Fruit fly (Drosophila melanogaster): ENCODE results near the gene Hmu.

Hmu gene

DNA sequence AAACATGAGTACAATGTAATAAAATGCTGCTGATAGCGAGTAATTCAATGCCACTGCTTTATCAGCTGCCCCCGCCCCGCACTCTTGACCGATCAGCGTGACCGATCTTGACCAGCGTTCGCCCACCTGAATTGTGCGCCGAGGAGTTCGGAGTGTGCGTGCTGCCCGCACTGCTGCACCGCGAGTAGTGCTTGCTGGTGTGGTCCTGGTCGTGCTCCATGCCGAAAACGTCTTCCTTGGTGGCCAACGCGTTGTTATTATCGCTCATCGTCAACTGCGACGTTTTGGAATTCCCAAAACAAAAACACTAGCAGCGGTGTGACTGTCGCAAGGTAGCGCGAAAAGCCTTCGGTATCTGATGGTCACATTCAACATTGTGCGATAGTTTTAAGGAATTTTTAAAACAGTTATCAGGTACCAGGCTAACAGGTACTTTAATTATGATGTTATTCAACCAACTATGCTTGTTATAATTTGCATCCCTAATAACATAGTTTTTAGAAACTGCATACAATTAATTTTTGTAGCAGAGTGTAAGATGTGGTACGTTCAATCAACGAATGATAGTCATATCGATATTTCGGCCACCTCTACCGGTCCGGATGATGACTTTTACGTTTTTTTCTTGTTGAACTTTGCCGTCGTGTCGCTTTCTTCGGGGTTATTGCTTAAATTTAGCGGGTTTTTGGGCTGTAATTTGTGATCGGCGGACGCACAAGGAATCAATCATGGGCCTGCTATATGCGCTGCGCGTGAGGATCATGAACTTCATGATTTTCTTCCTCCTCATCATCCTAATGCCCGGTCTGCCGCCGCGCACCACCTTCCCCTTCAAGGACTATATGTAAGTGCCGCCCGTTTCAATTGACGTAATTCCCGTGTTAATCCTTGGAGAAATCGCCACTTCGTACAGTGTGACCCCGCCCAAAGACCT lies at the start of gene Hmu, which contains the start of gene bigmax:
Hmu (plus strand) TSS at position 568 of the 934 bp plus-strand sequence.
bigmax (minus strand) TSS at position 325 of the 934 bp plus-strand sequence.
- peak; percentile 41; the same call in 1 of the 2 replicates for TF ChIP-seq CG11294 (GFP tag; IDR thresholded peaks at IDR 0.05)
- TF ChIP-seq lz (GFP tag; optimal IDR thresholded peaks at IDR 0.05): peak; percentile 89
- TF ChIP-seq topi (GFP tag; optimal IDR thresholded peaks at IDR 0.05): peak; percentile 77
- TF ChIP-seq spab (GFP tag; optimal IDR thresholded peaks at IDR 0.05): no peak
- TF ChIP-seq net (GFP tag; optimal IDR thresholded peaks at IDR 0.05): peak; percentile 30
- peak; percentile 52 for TF ChIP-seq CG10669 (GFP tag; optimal IDR thresholded peaks at IDR 0.05)
- no peak for TF ChIP-seq fd85E (GFP tag; optimal IDR thresholded peaks at IDR 0.05)
- TF ChIP-seq CG11762 (GFP tag; optimal IDR thresholded peaks at IDR 0.05; ENCODE audit: insufficient read depth): peak; percentile 61
- peak; percentile 80 for TF ChIP-seq CG3919 (GFP tag; optimal IDR thresholded peaks at IDR 0.05)
- peak; percentile 49 for TF ChIP-seq dac (GFP tag; optimal IDR thresholded peaks at IDR 0.05)
- TF ChIP-seq Met (GFP tag; optimal IDR thresholded peaks at IDR 0.05): peak; percentile 72
- peak; percentile 19 for TF ChIP-seq fd59A (GFP tag; optimal IDR thresholded peaks at IDR 0.05)
- peak; percentile 90 for TF ChIP-seq CG1621 (tag; optimal IDR thresholded peaks at IDR 0.05)
- TF ChIP-seq Gug (GFP tag; IDR thresholded peaks at IDR 0.05): peak; percentile 72
- peak; percentile 65 for TF ChIP-seq Lpt (GFP tag; optimal IDR thresholded peaks at IDR 0.05)
- no peak for TF ChIP-seq Eip93F (GFP tag; optimal IDR thresholded peaks at IDR 0.05)
- TF ChIP-seq CG10631 (GFP tag; optimal IDR thresholded peaks at IDR 0.05): peak; percentile 84
- TF ChIP-seq CG7368 (GFP tag; optimal IDR thresholded peaks at IDR 0.05): peak; percentile 69
- TF ChIP-seq salr (GFP tag; optimal IDR thresholded peaks at IDR 0.05): peak in 1 of 2 experiments; percentile 25
- peak; percentile 62 for TF ChIP-seq CG8319 (GFP tag; optimal IDR thresholded peaks at IDR 0.05)
- TF ChIP-seq Sox15 (GFP tag; optimal IDR thresholded peaks at IDR 0.05): peak; percentile 80
- TF ChIP-seq Hr39 (GFP tag; optimal IDR thresholded peaks at IDR 0.05): peak; percentile 87
- peak; percentile 85 for TF ChIP-seq eg (GFP tag; IDR thresholded peaks at IDR 0.05)
- no peak for TF ChIP-seq CG6808 (GFP tag; optimal IDR thresholded peaks at IDR 0.05)
- TF ChIP-seq CG34406 (GFP tag; optimal IDR thresholded peaks at IDR 0.05): peak; percentile 71
- TF ChIP-seq CG6792 (GFP tag; optimal IDR thresholded peaks at IDR 0.05): peak; percentile 55
- TF ChIP-seq CG6163 (GFP tag; IDR thresholded peaks at IDR 0.05): peak; percentile 73
- peak in 1 of 2 experiments; percentile 69 for TF ChIP-seq ss (GFP tag; optimal IDR thresholded peaks at IDR 0.05)
- TF ChIP-seq Ets21C (GFP tag; optimal IDR thresholded peaks at IDR 0.05): peak; percentile 80
- no peak for TF ChIP-seq CG6276 (GFP tag; optimal IDR thresholded peaks at IDR 0.05)
- no peak for TF ChIP-seq CG9139 (GFP tag; optimal IDR thresholded peaks at IDR 0.05)
- peak; percentile 76 for TF ChIP-seq pdm3 (GFP tag; optimal IDR thresholded peaks at IDR 0.05)
- peak; percentile 77 for TF ChIP-seq CG32006 (GFP tag; optimal IDR thresholded peaks at IDR 0.05)
- peak; percentile 82 for TF ChIP-seq Hr4 (GFP tag; optimal IDR thresholded peaks at IDR 0.05)
- peak; percentile 85 for TF ChIP-seq dsx (GFP tag; optimal IDR thresholded peaks at IDR 0.05; ENCODE audit: poor library complexity, severe bottlenecking)
- peak; percentile 58 for TF ChIP-seq Ets96B (tag; optimal IDR thresholded peaks at IDR 0.05)
- TF ChIP-seq acj6 (GFP tag; optimal IDR thresholded peaks at IDR 0.05): peak; percentile 77
- peak; percentile 62; the same call in 2 of the 3 replicates for TF ChIP-seq CG8119 (GFP tag; IDR thresholded peaks at IDR 0.05)
- peak; percentile 88 for TF ChIP-seq Sox14 (GFP tag; optimal IDR thresholded peaks at IDR 0.05)
- no peak for TF ChIP-seq CG16779 (tag; optimal IDR thresholded peaks at IDR 0.05)
- peak; percentile 92 for TF ChIP-seq CG31627 (GFP tag; optimal IDR thresholded peaks at IDR 0.05)
- TF ChIP-seq Eip78C (GFP tag): peak; percentile 89
- no peak for TF ChIP-seq Hr38 (GFP tag; optimal IDR thresholded peaks at IDR 0.05)
- TF ChIP-seq CG6854 (GFP tag; optimal IDR thresholded peaks at IDR 0.05): no peak
- TF ChIP-seq OdsH (GFP tag; optimal IDR thresholded peaks at IDR 0.05): peak; percentile 81
- peak; percentile 54 for TF ChIP-seq CG4318 (GFP tag; optimal IDR thresholded peaks at IDR 0.05)
- TF ChIP-seq CG11902 (GFP tag; optimal IDR thresholded peaks at IDR 0.05): peak; percentile 71
- TF ChIP-seq Eip75B (GFP tag; optimal IDR thresholded peaks at IDR 0.05): peak; percentile 81
- TF ChIP-seq svp (GFP tag): peak; percentile 98
- TF ChIP-seq achi (GFP tag; optimal IDR thresholded peaks at IDR 0.05): peak; percentile 75

All from whole organism, prepupa.